Worm (Caenorhabditis elegans): ENCODE data around the gene plg-1.

ce11 chrIII:8899767-8900166 lies 47.7 kb downstream of the plg-1 start:
- TF ChIP-seq elt-2 (tag; optimal IDR thresholded peaks at IDR 0.05) (no peak), hlh-6 (tag; optimal IDR thresholded peaks at IDR 0.05) (no peak), ceh-18 (tag; optimal IDR thresholded peaks at IDR 0.05) (no peak)
